Fruit fly (Drosophila melanogaster): Measurements from ENCODE around the gene Cdk2.

The Cdk2 gene

DNA sequence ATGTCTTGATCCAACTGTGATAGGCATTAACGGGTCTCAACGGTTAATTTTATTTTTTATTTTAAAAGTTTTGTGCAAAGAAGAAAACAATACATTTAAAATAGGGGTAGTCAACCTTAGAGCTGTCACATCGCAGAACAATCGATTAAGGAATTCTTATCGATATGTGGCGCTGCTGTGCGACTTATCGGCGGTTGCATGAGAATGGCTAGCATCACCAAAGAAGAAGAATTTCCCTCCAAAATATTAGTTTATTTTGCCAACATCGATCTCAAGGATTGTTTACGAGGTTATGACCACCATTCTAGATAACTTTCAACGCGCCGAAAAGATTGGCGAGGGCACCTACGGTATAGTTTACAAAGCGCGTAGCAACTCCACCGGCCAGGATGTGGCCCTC, at the start of gene Cdk2:
Cdk2 (plus strand) TSS at position 219 of the 400 bp plus-strand sequence.
- no peak for TF ChIP-seq psq (optimal IDR thresholded peaks at IDR 0.05)
- no peak for TF ChIP-seq insv (optimal IDR thresholded peaks at IDR 0.05)
- TF ChIP-seq Sin3A (optimal IDR thresholded peaks at IDR 0.05) = no peak
- TF ChIP-seq Myc (optimal IDR thresholded peaks at IDR 0.05) = no peak
- TF ChIP-seq h (optimal IDR thresholded peaks at IDR 0.05) = no peak
- TF ChIP-seq ttk (optimal IDR thresholded peaks at IDR 0.05) = no peak

DNA sequence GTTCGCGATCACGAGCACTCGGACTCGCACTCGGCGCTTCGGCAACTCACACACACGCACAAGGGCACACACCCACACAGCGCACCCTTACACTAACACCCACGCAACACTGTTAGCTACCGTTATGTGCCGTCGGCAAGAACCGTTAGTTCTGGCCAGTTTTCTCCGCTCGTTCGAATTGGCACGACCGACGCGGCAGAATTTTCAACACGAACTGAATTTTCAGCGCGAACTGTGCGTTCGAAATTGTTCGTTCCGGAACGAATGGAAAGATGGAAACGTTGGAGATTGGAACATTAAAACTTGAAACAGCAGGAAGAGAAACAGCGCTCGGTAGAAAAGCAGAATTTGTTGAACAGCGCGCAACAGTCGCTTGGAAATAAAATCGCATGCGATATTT, 21.1 kb upstream of the Cdk2 start, which contains the start of gene Oamb:
Oamb (minus strand) TSS at position 218 of the 400 bp plus-strand sequence.
- TF ChIP-seq ttk (optimal IDR thresholded peaks at IDR 0.05) (no peak), Myc (optimal IDR thresholded peaks at IDR 0.05) (no peak), insv (optimal IDR thresholded peaks at IDR 0.05) (no peak), psq (optimal IDR thresholded peaks at IDR 0.05) (no peak), Sin3A (optimal IDR thresholded peaks at IDR 0.05) (no peak), h (optimal IDR thresholded peaks at IDR 0.05) (no peak)

DNA sequence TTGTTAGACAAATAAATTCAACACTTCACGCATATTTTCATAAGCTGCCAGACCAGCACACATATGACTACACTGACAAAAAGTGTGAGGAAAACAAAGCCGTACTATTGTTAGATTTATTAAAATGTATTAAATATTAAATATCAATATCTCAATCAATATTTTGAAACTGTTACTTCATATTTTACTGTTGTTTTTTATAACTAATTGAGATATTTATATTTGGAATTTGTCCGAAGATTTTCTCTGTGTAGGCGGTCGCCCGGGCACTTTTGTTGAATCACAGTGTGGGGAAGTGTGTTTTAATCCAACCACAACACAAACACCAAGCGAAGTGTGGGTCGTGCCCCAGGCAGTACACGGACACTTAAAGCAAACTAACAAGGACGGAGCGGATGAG, 16.1 kb upstream of the Cdk2 start:
- TF ChIP-seq insv (optimal IDR thresholded peaks at IDR 0.05) (no peak), ttk (optimal IDR thresholded peaks at IDR 0.05) (no peak), h (optimal IDR thresholded peaks at IDR 0.05) (no peak), Sin3A (optimal IDR thresholded peaks at IDR 0.05) (no peak), psq (optimal IDR thresholded peaks at IDR 0.05) (no peak), Myc (optimal IDR thresholded peaks at IDR 0.05) (no peak)

DNA sequence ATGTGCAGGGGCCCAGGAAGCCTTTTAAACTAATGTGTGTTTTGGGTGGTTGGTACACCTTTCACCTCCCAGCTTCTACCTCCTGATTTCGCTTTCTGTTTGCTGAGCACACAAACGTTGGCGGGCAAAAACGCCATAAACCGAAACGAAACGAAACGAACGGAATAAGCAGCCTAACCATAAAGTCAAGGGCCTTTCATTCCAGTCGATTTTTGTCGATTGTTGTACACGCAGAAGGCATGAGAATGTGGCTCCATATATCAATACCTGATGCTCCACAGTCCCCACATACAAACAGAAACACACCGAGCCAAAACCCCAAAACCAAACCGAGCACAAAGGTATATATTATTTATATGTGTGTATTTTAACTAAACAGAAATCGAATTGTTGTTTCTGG, 11.9 kb upstream of the Cdk2 start:
- TF ChIP-seq Sin3A (optimal IDR thresholded peaks at IDR 0.05) = no peak
- no peak for TF ChIP-seq insv (optimal IDR thresholded peaks at IDR 0.05)
- TF ChIP-seq ttk (optimal IDR thresholded peaks at IDR 0.05) = no peak
- TF ChIP-seq psq (optimal IDR thresholded peaks at IDR 0.05) = no peak
- TF ChIP-seq Myc (optimal IDR thresholded peaks at IDR 0.05) = no peak
- no peak for TF ChIP-seq h (optimal IDR thresholded peaks at IDR 0.05)

DNA sequence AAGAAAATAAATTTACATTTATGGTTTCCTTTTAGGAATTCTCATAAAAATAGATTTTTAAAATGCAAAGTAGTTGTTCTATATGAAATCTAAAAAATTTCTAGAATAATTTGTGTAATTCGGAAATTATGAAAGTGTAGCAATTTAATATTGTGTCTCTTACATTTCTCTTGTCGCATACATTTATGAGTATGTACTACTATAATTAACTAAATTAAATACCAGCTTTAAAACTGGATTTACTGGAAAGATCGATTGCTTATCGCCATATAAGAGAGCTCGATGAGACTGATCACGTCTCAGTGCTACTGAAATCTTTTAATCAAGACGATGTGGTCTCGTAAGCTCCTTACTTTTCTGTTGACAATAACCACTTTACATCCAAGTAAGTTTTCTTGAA, 4.1 kb upstream of the Cdk2 start, which contains the start of gene CG31205:
CG31205 (plus strand) TSS at position 301 of the 400 bp plus-strand sequence.
- TF ChIP-seq Sin3A (optimal IDR thresholded peaks at IDR 0.05) (no peak), Myc (optimal IDR thresholded peaks at IDR 0.05) (no peak), h (optimal IDR thresholded peaks at IDR 0.05) (no peak), ttk (optimal IDR thresholded peaks at IDR 0.05) (no peak), psq (optimal IDR thresholded peaks at IDR 0.05) (no peak), insv (optimal IDR thresholded peaks at IDR 0.05) (no peak)

DNA sequence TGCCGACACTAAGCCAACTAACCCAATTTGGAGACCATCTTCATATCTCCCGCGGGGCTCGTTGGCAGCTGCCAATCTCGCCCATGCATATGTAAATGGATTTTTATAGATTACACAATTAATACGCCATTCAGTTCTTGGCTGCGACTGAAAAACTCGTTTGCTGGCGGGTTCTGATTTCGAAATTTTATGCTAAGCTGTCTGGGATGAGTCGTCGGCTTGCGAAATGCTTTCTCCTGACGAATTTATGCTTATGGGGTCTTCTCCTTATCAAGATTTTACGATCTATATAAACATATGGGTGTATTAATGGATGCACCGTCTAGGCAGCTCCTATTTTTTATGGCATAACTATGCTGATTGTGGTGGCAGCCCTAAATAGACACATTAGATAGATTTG, 3.6 kb downstream of the Cdk2 start, which contains the start of gene CG17267:
CG17267 (minus strand) TSS at position 101 of the 400 bp plus-strand sequence.
- no peak for TF ChIP-seq Myc (optimal IDR thresholded peaks at IDR 0.05)
- TF ChIP-seq h (optimal IDR thresholded peaks at IDR 0.05) = no peak

DNA sequence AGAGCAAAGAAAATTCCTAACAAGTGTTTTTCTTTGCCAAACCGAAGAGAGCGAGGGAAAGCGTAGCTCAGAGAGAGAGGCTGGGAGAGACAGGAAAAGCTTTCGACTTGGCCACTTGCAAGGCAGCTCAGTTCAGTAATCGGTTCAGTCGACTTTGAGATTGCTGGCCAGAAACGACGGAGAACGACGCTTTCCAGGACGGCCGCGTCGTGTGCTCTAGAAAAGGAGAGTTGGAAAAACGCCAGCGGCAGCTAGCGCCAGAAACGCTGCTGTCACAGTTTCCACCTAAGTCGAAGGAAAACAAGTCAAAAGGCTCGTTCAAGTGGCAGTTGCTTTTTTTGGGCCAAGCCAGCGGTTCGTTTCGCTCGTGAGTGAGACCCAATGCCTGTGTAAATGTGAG, 4.5 kb downstream of the Cdk2 start, which contains the start of gene CG42322:
CG42322 (plus strand) TSS at position 138 of the 400 bp plus-strand sequence.
- no peak for TF ChIP-seq ttk (optimal IDR thresholded peaks at IDR 0.05)
- TF ChIP-seq Sin3A (optimal IDR thresholded peaks at IDR 0.05) = no peak
- no peak for TF ChIP-seq insv (optimal IDR thresholded peaks at IDR 0.05)
- no peak for TF ChIP-seq psq (optimal IDR thresholded peaks at IDR 0.05)

DNA sequence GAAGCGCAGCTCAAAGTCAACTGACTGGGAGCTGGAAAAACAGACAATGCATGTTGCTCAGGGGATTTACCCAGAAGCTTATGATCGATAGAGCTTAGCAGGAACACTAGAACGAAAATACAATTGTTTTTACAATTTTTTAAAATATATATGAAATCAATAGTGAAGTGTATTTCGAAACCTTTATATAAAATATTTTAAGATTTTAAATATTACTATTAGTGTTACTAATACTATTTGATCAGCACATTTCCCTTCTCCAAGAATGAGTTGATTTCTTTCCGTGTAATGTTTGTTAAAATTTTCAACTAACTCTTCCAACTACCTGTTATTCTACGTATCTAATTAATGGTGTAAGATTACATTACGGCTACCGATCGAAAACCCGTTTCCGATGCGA, 8.3 kb downstream of the Cdk2 start, which contains the start of gene CG31199:
CG31199 (minus strand) TSS at position 101 of the 400 bp plus-strand sequence.
- TF ChIP-seq ttk (optimal IDR thresholded peaks at IDR 0.05) = no peak
- TF ChIP-seq Sin3A (optimal IDR thresholded peaks at IDR 0.05) = no peak

DNA sequence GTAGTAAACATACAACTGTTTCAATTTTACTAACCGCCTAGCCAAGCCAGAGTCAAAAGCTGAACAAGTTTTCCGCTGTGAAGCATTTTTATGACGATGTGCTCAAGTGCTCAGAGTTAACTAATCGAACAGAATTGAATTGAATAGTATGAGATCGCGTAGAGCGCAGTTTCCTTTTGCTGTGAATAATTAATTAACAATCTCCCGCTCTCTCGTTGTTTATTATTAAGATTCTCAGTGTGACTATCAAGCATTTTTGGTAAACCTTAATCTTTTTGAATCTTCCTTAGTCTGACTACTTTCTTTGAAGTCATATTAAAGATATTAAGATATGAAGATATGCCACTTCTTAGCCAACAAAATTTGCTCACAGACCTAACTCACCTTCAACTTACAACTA, 9.8 kb downstream of the Cdk2 start, which contains the start of gene CG31200:
CG31200 (minus strand) TSS at position 101 of the 400 bp plus-strand sequence.
- TF ChIP-seq Sin3A (optimal IDR thresholded peaks at IDR 0.05) = no peak
- TF ChIP-seq Myc (optimal IDR thresholded peaks at IDR 0.05) = no peak
- no peak for TF ChIP-seq psq (optimal IDR thresholded peaks at IDR 0.05)
- TF ChIP-seq ttk (optimal IDR thresholded peaks at IDR 0.05) = no peak
- no peak for TF ChIP-seq insv (optimal IDR thresholded peaks at IDR 0.05)
- no peak for TF ChIP-seq h (optimal IDR thresholded peaks at IDR 0.05)

DNA sequence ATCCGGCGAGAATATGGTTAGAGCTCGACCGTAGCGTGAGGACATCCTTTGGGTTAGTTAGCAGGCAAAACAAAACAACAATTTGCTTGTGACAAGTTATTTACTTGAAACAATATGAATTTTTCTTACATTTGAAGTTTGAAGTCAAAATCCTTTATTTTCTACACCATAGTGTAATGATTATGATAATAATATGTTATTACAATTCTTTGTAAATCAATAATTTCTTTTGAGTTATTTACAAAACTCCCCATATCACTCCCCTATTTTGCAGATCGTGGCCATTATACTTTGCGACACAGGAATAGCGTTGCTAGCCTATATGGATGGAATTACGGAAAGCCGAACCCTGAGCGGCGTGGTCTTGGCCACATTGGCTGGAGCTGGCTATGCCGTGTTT, 13.6 kb downstream of the Cdk2 start, which contains the start of gene Prosalpha4T1:
Prosalpha4T1 (minus strand) TSS at position 101 of the 400 bp plus-strand sequence.
- no peak for TF ChIP-seq insv (optimal IDR thresholded peaks at IDR 0.05)
- TF ChIP-seq h (optimal IDR thresholded peaks at IDR 0.05) = no peak
- TF ChIP-seq ttk (optimal IDR thresholded peaks at IDR 0.05) = no peak
- TF ChIP-seq Myc (optimal IDR thresholded peaks at IDR 0.05) = no peak
- no peak for TF ChIP-seq Sin3A (optimal IDR thresholded peaks at IDR 0.05)
- TF ChIP-seq psq (optimal IDR thresholded peaks at IDR 0.05) = no peak

DNA sequence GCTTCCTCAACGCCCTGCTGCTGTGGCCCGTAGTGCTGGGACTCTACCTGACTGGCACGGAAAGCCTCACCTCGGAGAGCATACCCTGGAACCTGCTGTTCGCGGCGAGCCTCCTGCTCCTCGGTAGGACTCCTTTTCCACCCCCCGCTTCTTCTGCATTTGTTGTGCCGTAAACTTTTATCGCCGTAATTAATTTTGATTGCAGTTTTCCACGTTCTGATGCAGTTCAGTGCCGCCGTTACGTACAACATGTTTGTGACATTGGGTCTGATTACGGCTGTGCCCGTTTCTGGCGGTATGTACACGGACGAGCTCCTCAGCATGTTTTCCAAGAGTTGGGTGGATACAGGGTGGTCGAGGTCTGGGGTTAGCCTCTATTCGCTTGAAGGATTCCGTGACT, 14.1 kb downstream of the Cdk2 start:
- TF ChIP-seq Sin3A (optimal IDR thresholded peaks at IDR 0.05) (no peak), ttk (optimal IDR thresholded peaks at IDR 0.05) (no peak), h (optimal IDR thresholded peaks at IDR 0.05) (no peak), Myc (optimal IDR thresholded peaks at IDR 0.05) (no peak), insv (optimal IDR thresholded peaks at IDR 0.05) (no peak), psq (optimal IDR thresholded peaks at IDR 0.05) (no peak)

DNA sequence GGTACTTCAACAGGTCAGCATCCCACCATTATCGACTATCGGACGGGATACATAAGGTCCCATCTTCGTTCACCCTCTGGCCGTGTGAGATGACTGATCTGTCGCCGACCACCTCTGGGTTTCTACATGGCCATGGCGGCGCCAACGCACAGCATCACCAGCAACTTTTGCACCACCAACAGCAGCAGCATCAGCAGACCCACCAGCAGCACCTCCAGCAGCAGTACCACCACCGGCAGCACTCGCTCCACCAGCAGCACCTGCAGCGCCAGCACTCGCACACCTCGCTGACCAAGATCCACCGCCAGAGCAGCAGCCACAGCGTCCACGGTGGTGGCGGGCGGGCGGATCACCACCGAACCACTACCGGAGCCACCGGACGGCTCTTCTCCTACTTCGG, 19.6 kb downstream of the Cdk2 start:
- no peak for TF ChIP-seq h (optimal IDR thresholded peaks at IDR 0.05)
- TF ChIP-seq psq (optimal IDR thresholded peaks at IDR 0.05) = no peak
- TF ChIP-seq ttk (optimal IDR thresholded peaks at IDR 0.05) = no peak
- no peak for TF ChIP-seq Sin3A (optimal IDR thresholded peaks at IDR 0.05)
- TF ChIP-seq Myc (optimal IDR thresholded peaks at IDR 0.05) = no peak
- TF ChIP-seq insv (optimal IDR thresholded peaks at IDR 0.05) = no peak

DNA sequence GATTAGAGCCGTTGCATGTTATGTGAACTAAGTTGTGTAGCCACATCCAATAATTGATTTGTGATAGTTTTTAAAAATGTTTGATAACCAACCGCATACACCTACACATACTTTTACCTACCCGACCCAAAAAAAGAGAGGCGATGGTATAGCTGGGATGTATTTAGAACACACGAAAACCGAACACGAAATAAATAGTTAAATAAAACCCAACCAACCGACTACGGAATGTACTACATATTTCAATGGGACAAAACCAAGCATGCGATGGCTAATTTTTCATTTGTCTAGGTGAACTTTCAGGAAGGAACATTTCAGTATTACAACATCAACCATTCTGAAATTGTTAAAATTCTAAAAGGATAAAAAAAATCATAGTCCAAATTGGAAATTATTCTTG, 21.0 kb downstream of the Cdk2 start, which contains the start of gene Syp:
Syp (plus strand) TSS at position 301 of the 400 bp plus-strand sequence.
- TF ChIP-seq Myc (optimal IDR thresholded peaks at IDR 0.05) (no peak), psq (optimal IDR thresholded peaks at IDR 0.05) (no peak), h (optimal IDR thresholded peaks at IDR 0.05) (no peak), Sin3A (optimal IDR thresholded peaks at IDR 0.05) (no peak)
